Worm (Caenorhabditis elegans) whole organism, L3 larva: ENCODE measurements around the gene inf-1.
A peak's percentile ranks its signal among the peaks of the same experiment; 100 is the strongest.

Experiments
- R02D3.7 ChIP-seq: fragments of 150-350 bp; optimal IDR thresholded peaks from 2 replicates; lab custom pipeline; 2014; ENCODE audit warnings: missing biosample characterization, missing genetic modification characterization
- ZK546.5 ChIP-seq: sonication (generic microtip); optimal IDR thresholded peaks from 2 replicates; lab custom pipeline; 2017; ENCODE audit warnings: missing biosample characterization, missing genetic modification characterization
- aly-2 ChIP-seq: fragments of 150-350 bp; optimal IDR thresholded peaks from 2 replicates; lab custom pipeline; 2014; ENCODE audit warnings: missing biosample characterization, missing genetic modification characterization
- ama-1 ChIP-seq: fragments of 150-350 bp; optimal IDR thresholded peaks from 2 replicates; lab custom pipeline; 2018
- ceh-16 ChIP-seq: sonication (generic microtip); optimal IDR thresholded peaks from 2 replicates; lab custom pipeline; 2017; ENCODE audit warnings: missing biosample characterization, missing genetic modification characterization
- ceh-82 ChIP-seq: fragments of 150-350 bp; optimal IDR thresholded peaks from 2 replicates; lab custom pipeline; 2014; ENCODE audit warnings: missing biosample characterization, missing genetic modification characterization
- daf-12 ChIP-seq: fragments of 150-350 bp; optimal IDR thresholded peaks from 2 replicates; lab custom pipeline; 2014; ENCODE audit warnings: missing biosample characterization, missing genetic modification reagents, missing genetic modification characterization
- egl-27 ChIP-seq: sonication (generic microtip); optimal IDR thresholded peaks from 4 replicates; lab custom pipeline; 2017; ENCODE audit warnings: missing biosample characterization, missing genetic modification reagents, missing genetic modification characterization
- egl-5 ChIP-seq: fragments of 150-350 bp; optimal IDR thresholded peaks from 2 replicates; lab custom pipeline; 2017; ENCODE audit warnings: missing biosample characterization, missing genetic modification reagents, missing genetic modification characterization, inconsistent platforms
- elt-1 ChIP-seq: fragments of 150-350 bp; optimal IDR thresholded peaks from 2 replicates; lab custom pipeline; 2014; ENCODE audit warnings: missing biosample characterization, missing genetic modification characterization
- elt-2 ChIP-seq: sonication (generic microtip); optimal IDR thresholded peaks from 2 replicates; lab custom pipeline; 2016; ENCODE audit warnings: missing genetic modification reagents, mild to moderate bottlenecking, missing genetic modification characterization, missing compliant biosample characterization
- elt-3 ChIP-seq, 3 experiments: fragments of 150-350 bp in 1 of 3; sonication (generic microtip) in 2 of 3; optimal IDR thresholded peaks; 2 replicates in 2 of 3; 4 replicates in 1 of 3; lab custom pipeline; 2014 to 2017; ENCODE audit warnings: missing biosample characterization in 3 of 3, missing genetic modification characterization in 3 of 3
- fkh-10 ChIP-seq: sonication (generic microtip); optimal IDR thresholded peaks from 2 replicates; lab custom pipeline; 2017; ENCODE audit warnings: missing biosample characterization, missing genetic modification reagents, missing genetic modification characterization
- fos-1 ChIP-seq: fragments of 150-350 bp; optimal IDR thresholded peaks from 2 replicates; lab custom pipeline; 2014; ENCODE audit warnings: missing biosample characterization, missing genetic modification characterization
- hmg-11 ChIP-seq: sonication (generic microtip); optimal IDR thresholded peaks from 2 replicates; lab custom pipeline; 2016; ENCODE audit warnings: missing genetic modification characterization, missing compliant biosample characterization
- lin-15B ChIP-seq: fragments of 150-350 bp; optimal IDR thresholded peaks from 2 replicates; lab custom pipeline; 2014; ENCODE audit warnings: missing biosample characterization, missing genetic modification characterization
- mdl-1 ChIP-seq: fragments of 150-350 bp; optimal IDR thresholded peaks from 2 replicates; lab custom pipeline; 2014; ENCODE audit warnings: missing biosample characterization, missing genetic modification characterization
- mml-1 ChIP-seq: fragments of 150-350 bp; sonication (generic microtip); optimal IDR thresholded peaks from 3 replicates; lab custom pipeline; 2014; ENCODE audit warnings: missing biosample characterization, missing genetic modification characterization
- nfya-1 ChIP-seq: sonication (generic microtip); optimal IDR thresholded peaks from 2 replicates; lab custom pipeline; 2017; ENCODE audit warnings: missing genetic modification characterization, mild to moderate bottlenecking, missing compliant biosample characterization, antibody characterized with exemption, moderate library complexity; ENCODE audit not compliant: insufficient read depth
- nhr-11 ChIP-seq: fragments of 150-350 bp; optimal IDR thresholded peaks from 2 replicates; lab custom pipeline; 2014; ENCODE audit warnings: missing biosample characterization, missing genetic modification characterization
- nhr-12 ChIP-seq: fragments of 150-350 bp; optimal IDR thresholded peaks from 2 replicates; lab custom pipeline; 2014; ENCODE audit warnings: missing biosample characterization, missing genetic modification characterization
- nhr-23 ChIP-seq: fragments of 150-350 bp; optimal IDR thresholded peaks from 2 replicates; lab custom pipeline; 2014; ENCODE audit warnings: missing biosample characterization, missing genetic modification reagents, missing genetic modification characterization
- nhr-237 ChIP-seq: fragments of 150-350 bp; optimal IDR thresholded peaks from 2 replicates; lab custom pipeline; 2014; ENCODE audit warnings: missing biosample characterization, missing genetic modification characterization
- nhr-25 ChIP-seq: sonication (generic microtip); optimal IDR thresholded peaks from 2 replicates; lab custom pipeline; 2017; ENCODE audit warnings: missing biosample characterization, missing genetic modification characterization
- nhr-28 ChIP-seq: fragments of 150-350 bp; optimal IDR thresholded peaks from 2 replicates; lab custom pipeline; 2014; ENCODE audit warnings: missing biosample characterization, missing genetic modification characterization
- nhr-76 ChIP-seq: fragments of 150-350 bp; sonication (generic microtip); optimal IDR thresholded peaks from 5 replicates; lab custom pipeline; 2014; ENCODE audit warnings: missing biosample characterization, missing genetic modification characterization
- nhr-77 ChIP-seq: fragments of 150-350 bp; optimal IDR thresholded peaks from 2 replicates; lab custom pipeline; 2014; ENCODE audit warnings: missing biosample characterization, missing genetic modification characterization
- pha-4 ChIP-seq: fragments of 150-350 bp; optimal IDR thresholded peaks from 2 replicates; lab custom pipeline; 2014; ENCODE audit warnings: missing biosample characterization, missing genetic modification reagents, missing genetic modification characterization
- pqm-1 ChIP-seq: fragments of 150-350 bp; optimal IDR thresholded peaks from 2 replicates; lab custom pipeline; 2017; ENCODE audit warnings: missing biosample characterization, missing genetic modification characterization, inconsistent platforms
- sea-2 ChIP-seq: fragments of 150-350 bp; sonication (generic microtip); optimal IDR thresholded peaks from 4 replicates; lab custom pipeline; 2014; ENCODE audit warnings: missing biosample characterization, missing genetic modification reagents, missing genetic modification characterization
- skn-1 ChIP-seq: fragments of 150-350 bp; optimal IDR thresholded peaks from 2 replicates; lab custom pipeline; 2014; ENCODE audit warnings: missing biosample characterization, missing genetic modification characterization
- tbx-2 ChIP-seq: sonication (generic microtip); optimal IDR thresholded peaks from 2 replicates; lab custom pipeline; 2016; ENCODE audit warnings: mild to moderate bottlenecking, missing genetic modification characterization, missing compliant biosample characterization
- ztf-11 ChIP-seq: fragments of 150-350 bp; optimal IDR thresholded peaks from 2 replicates; lab custom pipeline; 2014; ENCODE audit warnings: missing biosample characterization, missing genetic modification characterization
- ztf-4 ChIP-seq: fragments of 150-350 bp; optimal IDR thresholded peaks from 2 replicates; lab custom pipeline; 2014; ENCODE audit warnings: missing biosample characterization, missing genetic modification characterization

Gene inf-1

ce11 chrIII:6955766-6956165 is 25.8 kb downstream of the inf-1 start:
- TF ChIP-seq ceh-16 (tag; lab: Kevin White, UChicago) (no peak), nhr-25 (tag; lab: Kevin White, UChicago) (no peak), tbx-2 (tag; lab: Kevin White, UChicago) (no peak), pha-4 (no peak), pqm-1 (tag; lab: Kevin White, UChicago) (no peak), lin-15B (tag; lab: Kevin White, UChicago) (no peak), nhr-77 (tag; lab: Kevin White, UChicago) (no peak), elt-1 (tag; lab: Kevin White, UChicago) (no peak), sea-2 (GFP tag; lab: Kevin White, UChicago) (no peak), nhr-28 (tag; lab: Kevin White, UChicago) (no peak), ztf-11 (tag; lab: Kevin White, UChicago) (no peak), mdl-1 (tag; lab: Kevin White, UChicago) (no peak), fkh-10 (no peak), ztf-4 (tag; lab: Kevin White, UChicago) (no peak), nhr-237 (tag; lab: Kevin White, UChicago) (no peak), daf-12 (tag; lab: Kevin White, UChicago) (no peak)
- TF ChIP-seq, all 47 proteins: peak for 0

DNA sequence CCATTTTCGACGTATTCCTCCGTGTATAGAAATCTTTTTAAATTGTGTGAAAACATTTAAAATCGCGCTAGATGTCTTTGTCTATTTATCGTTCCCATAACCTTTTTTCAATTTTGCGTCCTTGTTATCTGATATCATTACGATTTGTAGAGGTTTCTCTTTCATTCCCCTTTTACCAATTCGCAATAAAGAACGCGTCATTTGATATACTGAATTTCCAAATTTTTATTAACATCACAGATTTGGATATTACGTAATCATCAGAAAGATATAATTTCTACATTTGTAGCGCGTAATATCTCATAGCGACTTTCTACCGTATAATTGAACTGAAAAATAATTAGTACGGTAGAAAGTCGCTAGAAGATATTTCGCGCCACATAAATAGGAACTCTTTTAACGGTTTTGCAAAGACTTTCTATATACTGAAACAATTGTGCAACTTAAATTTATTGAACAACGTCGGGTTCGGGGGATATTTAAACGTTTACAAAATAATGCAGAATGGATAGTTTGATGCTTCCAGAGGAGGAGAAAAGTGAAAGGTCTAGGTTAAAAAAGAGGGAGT is 28.8 kb downstream of the inf-1 start:
- TF ChIP-seq aly-2 (tag; lab: Kevin White, UChicago) (peak; percentile 26), mml-1 (tag; lab: Kevin White, UChicago) (no peak), lin-15B (tag; lab: Kevin White, UChicago) (no peak)

- TF ChIP-seq fos-1 (tag; lab: Kevin White, UChicago) (no peak), pha-4 (peak; percentile 81), nhr-11 (tag; lab: Kevin White, UChicago) (no peak), pqm-1 (tag; lab: Kevin White, UChicago) (no peak), daf-12 (tag; lab: Kevin White, UChicago) (no peak), mml-1 (tag; lab: Kevin White, UChicago) (no peak), hmg-11 (tag; lab: Kevin White, UChicago) (peak; percentile 41), nfya-1 (tag; lab: Kevin White, UChicago) (peak; percentile 81), elt-3 (tag; optimal IDR thresholded peaks at IDR 0.05; lab: Kevin White, UChicago) (no peak), ama-1 (lab: Kevin White, UChicago) (peak; percentile 40), nhr-77 (tag; lab: Kevin White, UChicago) (no peak), nhr-25 (tag; lab: Kevin White, UChicago) (no peak), lin-15B (tag; lab: Kevin White, UChicago) (peak; percentile 46), ZK546.5 (tag; lab: Kevin White, UChicago) (no peak), egl-5 (tag; lab: Kevin White, UChicago) (peak; percentile 25), egl-27 (tag; lab: Kevin White, UChicago) (no peak), skn-1 (tag; lab: Kevin White, UChicago) (peak; percentile 95), sea-2 (GFP tag; lab: Kevin White, UChicago) (no peak), elt-2 (peak; percentile 13), nhr-12 (no peak), nhr-76 (no peak), R02D3.7 (tag; lab: Kevin White, UChicago) (no peak), tbx-2 (tag; lab: Kevin White, UChicago) (no peak), nhr-23 (tag; lab: Kevin White, UChicago) (peak; percentile 12), ceh-16 (tag; lab: Kevin White, UChicago) (no peak), ceh-82 (no peak), mdl-1 (tag; lab: Kevin White, UChicago) (no peak)
Measured at ce11 chrIII:6961167-6961566, 31.2 kb downstream of the inf-1 start.

ce11 chrIII:6961937-6962504 is 32.1 kb downstream of the inf-1 start, which contains the start of the genes rpn-6.1 and F57B9.1:
TSS of gene rpn-6.1 (minus strand) at chrIII:6962001.
TSS of gene F57B9.1 (plus strand) at chrIII:6962090.
- TF ChIP-seq nhr-28 (tag; lab: Kevin White, UChicago) (no peak), egl-5 (tag; lab: Kevin White, UChicago) (peak; percentile 55), elt-2 (peak; percentile 59), mml-1 (tag; lab: Kevin White, UChicago) (no peak), pqm-1 (tag; lab: Kevin White, UChicago) (peak; percentile 13), nfya-1 (tag; lab: Kevin White, UChicago) (peak; percentile 21), egl-27 (tag; lab: Kevin White, UChicago) (no peak)
